Fruit fly (Drosophila melanogaster) whole organism, embryonic: ENCODE data around the gene CG13454.

Experiments
- C15 ChIP-seq: fragments of 200-800 bp; sonication (Bioruptor generic); IDR thresholded peaks from 3 replicates; pipeline ENCODE4 v1.3.6; 2022; ENCODE audit warnings: missing biosample characterization, missing genetic modification characterization
- CG1024 ChIP-seq: fragments of 200-800 bp; sonication (Bioruptor generic); IDR thresholded peaks from 2 replicates; pipeline ENCODE4 v1.3.6; 2022; ENCODE audit warnings: missing biosample characterization, missing genetic modification characterization
- CG10543 ChIP-seq: fragments of 200-800 bp; sonication (Bioruptor generic); optimal IDR thresholded peaks from 3 replicates; lab custom pipeline; 2017; ENCODE audit warnings: missing biosample characterization, mild to moderate bottlenecking, missing genetic modification characterization, moderate library complexity
- CG11723 ChIP-seq: fragments of 200-800 bp; sonication (Bioruptor generic); optimal IDR thresholded peaks from 2 replicates; lab custom pipeline; 2017; ENCODE audit warnings: missing biosample characterization, mild to moderate bottlenecking, missing genetic modification characterization
- CG12942 ChIP-seq: fragments of 200-800 bp; sonication (Bioruptor generic); optimal IDR thresholded peaks from 3 replicates; lab custom pipeline; 2016; ENCODE audit warnings: missing biosample characterization, missing genetic modification characterization
- CG13424 ChIP-seq: fragments of 200-800 bp; sonication (Bioruptor generic); optimal IDR thresholded peaks from 2 replicates; lab custom pipeline; 2019; ENCODE audit warnings: missing biosample characterization, mild to moderate bottlenecking, missing genetic modification characterization, moderate library complexity
- CG14014 ChIP-seq: fragments of 200-800 bp; sonication (Bioruptor generic); IDR thresholded peaks from 2 replicates; pipeline ENCODE4 v1.3.6; 2022; ENCODE audit warnings: missing biosample characterization, missing genetic modification characterization
- CG14860 ChIP-seq: fragments of 200-800 bp; sonication (Bioruptor generic); IDR thresholded peaks from 3 replicates; pipeline ENCODE4 v1.3.6; 2022; ENCODE audit warnings: missing biosample characterization, missing genetic modification characterization; ENCODE audit not compliant: partially characterized antibody
- CG14965 ChIP-seq: fragments of 200-800 bp; sonication (Bioruptor generic); optimal IDR thresholded peaks from 2 replicates; lab custom pipeline; 2016; ENCODE audit warnings: missing biosample characterization, missing genetic modification characterization, borderline replicate concordance
- CG15073 ChIP-seq: fragments of 200-800 bp; sonication (Bioruptor generic); optimal IDR thresholded peaks from 2 replicates; lab custom pipeline; 2016; ENCODE audit warnings: missing biosample characterization, missing genetic modification characterization
- CG1529 ChIP-seq: fragments of 200-800 bp; sonication (Bioruptor generic); optimal IDR thresholded peaks from 3 replicates; lab custom pipeline; 2018; ENCODE audit warnings: missing biosample characterization, missing genetic modification characterization
- CG17328 ChIP-seq: fragments of 200-800 bp; sonication (Bioruptor generic); IDR thresholded peaks from 2 replicates; pipeline ENCODE4 v1.3.6; 2022; ENCODE audit warnings: missing biosample characterization, missing genetic modification characterization
- CG17612 ChIP-seq: fragments of 200-800 bp; sonication (Bioruptor generic); IDR thresholded peaks from 2 replicates; pipeline ENCODE4 v1.3.6; 2022; ENCODE audit warnings: missing biosample characterization, missing genetic modification characterization
- CG17912 ChIP-seq: fragments of 200-800 bp; sonication (Bioruptor generic); optimal IDR thresholded peaks from 2 replicates; lab custom pipeline; 2018; ENCODE audit warnings: missing biosample characterization, mild to moderate bottlenecking, missing genetic modification characterization
- CG18764 ChIP-seq: fragments of 200-800 bp; sonication (Bioruptor generic); optimal IDR thresholded peaks from 3 replicates; lab custom pipeline; 2016; ENCODE audit warnings: missing biosample characterization, missing genetic modification characterization
- CG4282 ChIP-seq: fragments of 200-800 bp; sonication (Bioruptor generic); optimal IDR thresholded peaks from 2 replicates; lab custom pipeline; 2016; ENCODE audit warnings: missing biosample characterization, missing genetic modification characterization
- CG4328 ChIP-seq: fragments of 200-800 bp; sonication (Bioruptor generic); optimal IDR thresholded peaks from 3 replicates; lab custom pipeline; 2017; ENCODE audit warnings: missing biosample characterization, missing genetic modification reagents, missing genetic modification characterization
- CG6175 ChIP-seq: fragments of 200-800 bp; sonication (Bioruptor generic); IDR thresholded peaks from 3 replicates; pipeline ENCODE4 v1.3.6; 2022; ENCODE audit warnings: missing biosample characterization, missing genetic modification characterization
- CG6689 ChIP-seq: fragments of 200-800 bp; sonication (Bioruptor generic); IDR thresholded peaks from 2 replicates; pipeline ENCODE4 v1.3.6; 2022; ENCODE audit warnings: missing biosample characterization, missing genetic modification characterization
- CG6765 ChIP-seq: fragments of 200-800 bp; sonication (Bioruptor generic); optimal IDR thresholded peaks from 3 replicates; lab custom pipeline; 2017; ENCODE audit warnings: missing biosample characterization, mild to moderate bottlenecking, missing genetic modification characterization
- CG7271 ChIP-seq: fragments of 200-800 bp; sonication (Bioruptor generic); optimal IDR thresholded peaks from 2 replicates; lab custom pipeline; 2018; ENCODE audit warnings: missing biosample characterization, mild to moderate bottlenecking, missing genetic modification characterization, moderate library complexity
- CG7357 ChIP-seq: fragments of 200-800 bp; sonication (Bioruptor generic); IDR thresholded peaks from 3 replicates; pipeline ENCODE4 v1.3.6; 2022; ENCODE audit warnings: missing biosample characterization, missing genetic modification characterization
- CG8290 ChIP-seq, 3 experiments: fragments of 200-800 bp; sonication (Bioruptor generic); optimal IDR thresholded peaks; 2 replicates each; lab custom pipeline; 2016 to 2019; ENCODE audit warnings: missing biosample characterization in 3 of 3, missing genetic modification characterization in 3 of 3, mild to moderate bottlenecking in 2 of 3, moderate library complexity in 1 of 3
- CG9437 ChIP-seq: fragments of 200-800 bp; sonication (Bioruptor generic); optimal IDR thresholded peaks from 2 replicates; lab custom pipeline; 2018; ENCODE audit warnings: missing biosample characterization, mild to moderate bottlenecking, missing genetic modification characterization
- CG9932 ChIP-seq: fragments of 200-800 bp; sonication (Bioruptor generic); IDR thresholded peaks from 2 replicates; pipeline ENCODE4 v1.3.6; 2022; ENCODE audit warnings: missing biosample characterization, missing genetic modification characterization
- Dad ChIP-seq: fragments of 200-800 bp; sonication (Bioruptor generic); optimal IDR thresholded peaks from 3 replicates; lab custom pipeline; 2016; ENCODE audit warnings: missing biosample characterization, missing genetic modification characterization
- Ets97D ChIP-seq: fragments of 200-800 bp; sonication (Bioruptor generic); optimal IDR thresholded peaks from 3 replicates; lab custom pipeline; 2016; ENCODE audit warnings: missing biosample characterization, missing genetic modification characterization
- HLHmδ ChIP-seq: fragments of 200-800 bp; sonication (Bioruptor generic); optimal IDR thresholded peaks from 2 replicates; lab custom pipeline; 2018; ENCODE audit warnings: missing biosample characterization, mild to moderate bottlenecking, missing genetic modification characterization, moderate library complexity
- Nf-YA ChIP-seq: fragments of 200-800 bp; sonication (Bioruptor generic); IDR thresholded peaks from 2 replicates; pipeline ENCODE4 v1.3.6; 2022; ENCODE audit warnings: missing biosample characterization, missing genetic modification characterization
- Oli ChIP-seq: fragments of 200-800 bp; sonication (Bioruptor generic); optimal IDR thresholded peaks from 2 replicates; lab custom pipeline; 2018; ENCODE audit warnings: missing biosample characterization, mild to moderate bottlenecking, missing genetic modification characterization, moderate library complexity
- Side ChIP-seq: fragments of 200-800 bp; sonication (Bioruptor generic); optimal IDR thresholded peaks from 2 replicates; lab custom pipeline; 2016; ENCODE audit warnings: missing biosample characterization, missing genetic modification characterization
- Six4 ChIP-seq: fragments of 200-800 bp; sonication (Bioruptor generic); optimal IDR thresholded peaks from 2 replicates; lab custom pipeline; 2016; ENCODE audit warnings: missing biosample characterization, missing genetic modification characterization
- YL-1 ChIP-seq: fragments of 200-800 bp; sonication (Bioruptor generic); optimal IDR thresholded peaks from 3 replicates; lab custom pipeline; 2017; ENCODE audit warnings: missing biosample characterization, mild to moderate bottlenecking, missing genetic modification characterization
- ab ChIP-seq: fragments of 200-800 bp; sonication (Bioruptor generic); optimal IDR thresholded peaks from 2 replicates; lab custom pipeline; 2016; ENCODE audit warnings: missing biosample characterization, missing genetic modification characterization
- aop ChIP-seq: fragments of 200-800 bp; sonication (Bioruptor generic); IDR thresholded peaks from 2 replicates; pipeline ENCODE4 v1.3.6; 2022; ENCODE audit warnings: missing biosample characterization, missing genetic modification characterization
- bowl ChIP-seq: fragments of 200-800 bp; sonication (Bioruptor generic); IDR thresholded peaks from 2 replicates; pipeline ENCODE4 v1.3.6; 2022; ENCODE audit warnings: missing biosample characterization, missing genetic modification characterization
- chinmo ChIP-seq: fragments of 200-800 bp; sonication (Bioruptor generic); IDR thresholded peaks from 4 replicates; pipeline ENCODE4 v1.3.6; 2022; ENCODE audit warnings: missing biosample characterization, missing genetic modification characterization; ENCODE audit not compliant: partially characterized antibody
- crp ChIP-seq, 2 experiments: fragments of 200-800 bp; sonication (Bioruptor generic); optimal IDR thresholded peaks; 2 replicates in 1 of 2; 3 replicates in 1 of 2; lab custom pipeline; 2017; ENCODE audit warnings: missing biosample characterization in 2 of 2, missing genetic modification characterization in 2 of 2, mild to moderate bottlenecking in 1 of 2, moderate library complexity in 1 of 2
- eve ChIP-seq, 2 experiments: fragments of >200 bp; optimal IDR thresholded peaks; 2 replicates each; lab custom pipeline; 2017; ENCODE audit warnings: missing biosample characterization in 2 of 2, missing genetic modification characterization in 2 of 2
- grau ChIP-seq: fragments of 200-800 bp; optimal IDR thresholded peaks from 3 replicates; lab custom pipeline; 2019; ENCODE audit warnings: missing biosample characterization, mild to moderate bottlenecking, missing genetic modification characterization, moderate library complexity
- jing ChIP-seq: fragments of 200-800 bp; sonication (Bioruptor generic); optimal IDR thresholded peaks from 2 replicates; lab custom pipeline; 2018; ENCODE audit warnings: missing biosample characterization, mild to moderate bottlenecking, missing genetic modification characterization
- jumu ChIP-seq: fragments of 200-800 bp; sonication (Bioruptor generic); optimal IDR thresholded peaks from 3 replicates; lab custom pipeline; 2016; ENCODE audit warnings: missing biosample characterization, missing genetic modification characterization
- maf-S ChIP-seq: fragments of 200-800 bp; sonication (Bioruptor generic); optimal IDR thresholded peaks from 2 replicates; lab custom pipeline; 2016; ENCODE audit warnings: missing biosample characterization, missing genetic modification characterization
- sens ChIP-seq: fragments of 200-800 bp; sonication (Bioruptor generic); peaks from one replicate; lab custom pipeline; 2016; ENCODE audit warnings: missing biosample characterization, missing genetic modification characterization
- sens-2 ChIP-seq: fragments of 200-800 bp; sonication (Bioruptor generic); IDR thresholded peaks from 2 replicates; pipeline ENCODE4 v1.3.6; 2022; ENCODE audit warnings: missing biosample characterization, missing genetic modification characterization
- sima ChIP-seq: fragments of 200-800 bp; sonication (Bioruptor generic); optimal IDR thresholded peaks from 2 replicates; lab custom pipeline; 2016; ENCODE audit warnings: missing biosample characterization, missing genetic modification characterization
- sob ChIP-seq: fragments of 200-800 bp; sonication (Bioruptor generic); IDR thresholded peaks from 2 replicates; pipeline ENCODE4 v1.3.6; 2022; ENCODE audit warnings: missing biosample characterization, missing genetic modification characterization
- tup ChIP-seq: fragments of 200-800 bp; sonication (Bioruptor generic); optimal IDR thresholded peaks from 2 replicates; lab custom pipeline; 2016; ENCODE audit warnings: missing biosample characterization, mild to moderate bottlenecking, missing genetic modification characterization, moderate library complexity
- unc-4 ChIP-seq: fragments of 200-800 bp; sonication (Bioruptor generic); IDR thresholded peaks from 2 replicates; pipeline ENCODE4 v1.3.6; 2022; ENCODE audit warnings: missing biosample characterization, missing genetic modification characterization; ENCODE audit not compliant: partially characterized antibody
- yki ChIP-seq: fragments of >200 bp; optimal IDR thresholded peaks from 3 replicates; lab custom pipeline; 2018

CG13454 gene

DNA sequence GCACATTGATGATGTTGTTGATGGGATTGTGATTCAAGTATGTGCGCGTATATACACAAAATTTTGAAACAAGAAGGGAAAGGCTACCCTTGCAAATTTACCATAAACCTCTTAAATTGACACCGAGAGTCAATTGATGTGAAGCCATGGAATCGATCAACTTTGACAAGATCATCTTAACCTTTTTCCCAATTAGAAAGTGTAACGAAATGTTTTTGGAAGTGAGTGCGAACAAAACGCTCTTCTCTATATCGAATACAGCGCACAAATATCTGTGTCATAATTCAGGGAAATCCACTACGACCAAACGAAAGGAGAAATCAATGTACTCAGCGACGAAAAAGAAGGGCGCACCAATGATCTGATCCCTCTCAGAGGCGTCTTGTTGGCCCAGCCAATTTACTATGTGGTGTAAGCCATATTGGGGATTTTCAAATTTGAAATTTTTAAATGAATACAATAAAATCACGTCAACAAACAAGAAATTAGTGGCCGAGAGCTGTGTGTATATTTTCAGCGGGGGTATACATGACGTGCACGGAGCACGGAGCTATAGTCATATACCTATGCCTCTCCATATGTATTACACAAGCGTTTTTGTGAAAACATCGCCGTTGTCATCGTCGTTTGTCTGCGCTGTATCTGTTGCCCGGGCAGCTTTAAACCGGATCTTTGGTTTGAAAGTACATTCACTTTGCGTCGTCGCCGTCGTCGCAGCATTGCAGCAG, 16.7 kb upstream of the CG13454 start (continued):
- TF ChIP-seq CG4282 (GFP tag; lab: Kevin White, UChicago) = no peak
- TF ChIP-seq CG4328 (GFP tag; lab: Kevin White, UChicago) = peak; percentile 12
- TF ChIP-seq CG7357 (GFP tag; lab: Robert Waterston, UW) = 0 out of 3 replicates have a peak, but pooled peaks have one; percentile 8
- peak; percentile 49; the same call in 1 of the 2 replicates for TF ChIP-seq CG1024
- no peak for TF ChIP-seq chinmo (GFP tag; lab: Robert Waterston, UW)
- TF ChIP-seq CG11723 (GFP tag; lab: Kevin White, UChicago) = no peak
- no peak for TF ChIP-seq CG14860
- TF ChIP-seq CG18764 = no peak
- peak; percentile 36 for TF ChIP-seq grau
- no peak for TF ChIP-seq CG9437
- TF ChIP-seq Dad (GFP tag; lab: Kevin White, UChicago) = no peak
- TF ChIP-seq Oli (tag; lab: Kevin White, UChicago) = peak; percentile 26
- TF ChIP-seq C15 (GFP tag; lab: Robert Waterston, UW) = no peak
- no peak for TF ChIP-seq CG17612 (GFP tag; lab: Robert Waterston, UW)
- peak; percentile 46 for TF ChIP-seq CG9932 (GFP tag; lab: Robert Waterston, UW)
- no peak for TF ChIP-seq CG12942
- no peak for TF ChIP-seq tup
- no peak for TF ChIP-seq CG14014 (GFP tag; lab: Robert Waterston, UW)
- TF ChIP-seq jing (GFP tag; lab: Kevin White, UChicago) = no peak
- peak; percentile 84 for TF ChIP-seq sens (GFP tag; lab: Kevin White, UChicago)
- TF ChIP-seq CG17328 (GFP tag; lab: Robert Waterston, UW) = peak; percentile 20; the same call in 1 of the 2 replicates
- TF ChIP-seq Ets97D (GFP tag; lab: Kevin White, UChicago) = no peak
- no peak for TF ChIP-seq maf-S
- TF ChIP-seq Side (GFP tag; lab: Kevin White, UChicago) = peak; percentile 47
- no peak for TF ChIP-seq crp (GFP tag; optimal IDR thresholded peaks at IDR 0.05; lab: Kevin White, UChicago)
- no peak for TF ChIP-seq ab (GFP tag; lab: Kevin White, UChicago)
- no peak for TF ChIP-seq unc-4 (GFP tag; lab: Robert Waterston, UW)
- no peak for TF ChIP-seq CG6689 (GFP tag; lab: Robert Waterston, UW)
- TF ChIP-seq sens-2 (GFP tag; lab: Robert Waterston, UW) = peak; percentile 40; the same call in 1 of the 2 replicates
- no peak for TF ChIP-seq CG8290 (GFP tag; optimal IDR thresholded peaks at IDR 0.05; lab: Kevin White, UChicago)
- peak in 1 of 2 experiments; percentile 40 for TF ChIP-seq CG8290 (tag; optimal IDR thresholded peaks at IDR 0.05; lab: Kevin White, UChicago)
- TF ChIP-seq CG15073 (GFP tag; lab: Kevin White, UChicago) = no peak
- no peak for TF ChIP-seq yki (lab: Kevin White, UChicago)
- TF ChIP-seq CG6765 (GFP tag; lab: Kevin White, UChicago) = no peak
- TF ChIP-seq HLHmδ = no peak
- peak; percentile 49 for TF ChIP-seq CG13424
- TF ChIP-seq Nf-YA (GFP tag; lab: Robert Waterston, UW) = no peak
- no peak for TF ChIP-seq YL-1 (GFP tag; lab: Kevin White, UChicago)
- no peak for TF ChIP-seq aop (GFP tag; lab: Robert Waterston, UW)
- TF ChIP-seq CG10543 (GFP tag; lab: Kevin White, UChicago) = no peak
- TF ChIP-seq sima (GFP tag; lab: Kevin White, UChicago) = no peak
- no peak for TF ChIP-seq CG7271 (tag; lab: Kevin White, UChicago)
- no peak for TF ChIP-seq CG14965
- no peak for TF ChIP-seq jumu (GFP tag; lab: Kevin White, UChicago)
- TF ChIP-seq Six4 (GFP tag; lab: Kevin White, UChicago) = peak; percentile 23
- TF ChIP-seq CG1529 = peak; percentile 3
- TF ChIP-seq CG17912 (GFP tag; lab: Kevin White, UChicago) = no peak
- peak in 1 of 2 experiments; percentile 93 for TF ChIP-seq eve (GFP tag; optimal IDR thresholded peaks at IDR 0.05; lab: Kevin White, UChicago)
- no peak for TF ChIP-seq bowl (GFP tag; lab: Robert Waterston, UW)
- no peak for TF ChIP-seq CG6175
- no peak; the same call in 1 of the 2 replicates for TF ChIP-seq sob
